Worm (Caenorhabditis elegans) whole organism, mixed stage, embryonic: ENCODE results near the gene nspb-7.

Experiments used
- bed-3 ChIP-seq: fragments of 200-800 bp; sonication (Bioruptor generic); optimal IDR thresholded peaks from 3 replicates; lab custom pipeline; 2018; ENCODE audit warnings: mild to moderate bottlenecking, missing genetic modification characterization, moderate library complexity, missing compliant biosample characterization
- blmp-1 ChIP-seq: fragments of 150-350 bp; optimal IDR thresholded peaks from 2 replicates; lab custom pipeline; 2014; ENCODE audit warnings: missing biosample characterization, missing genetic modification characterization
- ceh-39 ChIP-seq: fragments of 150-350 bp; optimal IDR thresholded peaks from 2 replicates; lab custom pipeline; 2014; ENCODE audit warnings: missing biosample characterization, missing genetic modification characterization
- ceh-43 ChIP-seq: fragments of 200-800 bp; sonication (Bioruptor generic); optimal IDR thresholded peaks from 2 replicates; lab custom pipeline; 2018; ENCODE audit warnings: mild to moderate bottlenecking, missing genetic modification characterization, moderate library complexity, missing compliant biosample characterization
- ceh-83 ChIP-seq: fragments of 200-800 bp; sonication (Bioruptor generic); optimal IDR thresholded peaks from 2 replicates; lab custom pipeline; 2018; ENCODE audit warnings: mild to moderate bottlenecking, missing genetic modification characterization, missing compliant biosample characterization
- ces-1 ChIP-seq: fragments of 150-350 bp; optimal IDR thresholded peaks from 2 replicates; lab custom pipeline; 2014; ENCODE audit warnings: missing biosample characterization, missing genetic modification reagents, missing genetic modification characterization
- cnd-1 ChIP-seq: fragments of 200-800 bp; sonication (Bioruptor generic); optimal IDR thresholded peaks from 2 replicates; lab custom pipeline; 2018; ENCODE audit warnings: mild to moderate bottlenecking, missing genetic modification characterization, missing compliant biosample characterization
- drap-1 ChIP-seq: fragments of 200-800 bp; sonication (Bioruptor generic); optimal IDR thresholded peaks from 3 replicates; lab custom pipeline; 2018; ENCODE audit warnings: mild to moderate bottlenecking, missing genetic modification characterization, missing compliant biosample characterization
- flh-1 ChIP-seq: fragments of 200-800 bp; sonication (Bioruptor generic); optimal IDR thresholded peaks from 2 replicates; lab custom pipeline; 2018; ENCODE audit warnings: mild to moderate bottlenecking, missing genetic modification characterization, moderate library complexity, missing compliant biosample characterization
- lin-13 ChIP-seq: fragments of 150-350 bp; optimal IDR thresholded peaks from 2 replicates; lab custom pipeline; 2014; ENCODE audit warnings: missing biosample characterization, missing genetic modification characterization
- lsy-2 ChIP-seq: fragments of 150-350 bp; optimal IDR thresholded peaks from 2 replicates; lab custom pipeline; 2014; ENCODE audit warnings: missing biosample characterization, missing genetic modification characterization
- mab-5 ChIP-seq: fragments of 150-350 bp; optimal IDR thresholded peaks from 2 replicates; lab custom pipeline; 2014; ENCODE audit warnings: missing biosample characterization, missing genetic modification characterization
- mls-2 ChIP-seq: sonication (generic microtip); optimal IDR thresholded peaks from 2 replicates; lab custom pipeline; 2016; ENCODE audit warnings: mild to moderate bottlenecking, missing genetic modification characterization, moderate library complexity, missing compliant biosample characterization
- nhr-12 ChIP-seq: fragments of 150-350 bp; optimal IDR thresholded peaks from 2 replicates; lab custom pipeline; 2014; ENCODE audit warnings: missing biosample characterization, missing genetic modification characterization
- nhr-2 ChIP-seq: fragments of 150-350 bp; optimal IDR thresholded peaks from 2 replicates; lab custom pipeline; 2014; ENCODE audit warnings: missing biosample characterization, missing genetic modification characterization
- nhr-237 ChIP-seq: fragments of 150-350 bp; optimal IDR thresholded peaks from 2 replicates; lab custom pipeline; 2014; ENCODE audit warnings: missing biosample characterization, missing genetic modification characterization
- nhr-28 ChIP-seq: fragments of 150-350 bp; optimal IDR thresholded peaks from 2 replicates; lab custom pipeline; 2014; ENCODE audit warnings: missing biosample characterization, missing genetic modification characterization
- nhr-76 ChIP-seq: sonication (generic microtip); optimal IDR thresholded peaks from 2 replicates; lab custom pipeline; 2017; ENCODE audit warnings: missing biosample characterization, missing genetic modification characterization
- pha-4 ChIP-seq: fragments of 150-350 bp; optimal IDR thresholded peaks from 2 replicates; lab custom pipeline; 2018; ENCODE audit warnings: missing biosample characterization, missing genetic modification reagents, missing genetic modification characterization
- sem-2 ChIP-seq: fragments of 200-800 bp; sonication (Bioruptor generic); optimal IDR thresholded peaks from 2 replicates; lab custom pipeline; 2018; ENCODE audit warnings: mild to moderate bottlenecking, missing genetic modification characterization, missing compliant biosample characterization
- sptf-1 ChIP-seq: sonication (generic microtip); optimal IDR thresholded peaks from 2 replicates; lab custom pipeline; 2017; ENCODE audit warnings: mild to moderate bottlenecking, missing genetic modification characterization, moderate library complexity, missing compliant biosample characterization
- tbx-8 ChIP-seq: fragments of 200-800 bp; sonication (Bioruptor generic); optimal IDR thresholded peaks from 2 replicates; lab custom pipeline; 2018; ENCODE audit warnings: mild to moderate bottlenecking, missing genetic modification characterization, moderate library complexity, missing compliant biosample characterization
- unc-120 ChIP-seq: sonication (generic microtip); optimal IDR thresholded peaks from 2 replicates; lab custom pipeline; 2017; ENCODE audit warnings: missing genetic modification characterization, missing compliant biosample characterization; ENCODE audit not compliant: poor library complexity, severe bottlenecking
- unc-62 ChIP-seq: fragments of 150-350 bp; optimal IDR thresholded peaks from 2 replicates; lab custom pipeline; 2014; ENCODE audit warnings: missing biosample characterization, missing genetic modification reagents, missing genetic modification characterization
- zip-8 ChIP-seq: fragments of 150-350 bp; optimal IDR thresholded peaks from 2 replicates; lab custom pipeline; 2014; ENCODE audit warnings: missing biosample characterization, missing genetic modification characterization
- ztf-11 ChIP-seq: fragments of 150-350 bp; optimal IDR thresholded peaks from 2 replicates; lab custom pipeline; 2014; ENCODE audit warnings: missing biosample characterization, missing genetic modification characterization

Gene nspb-7

ce11 chrII:14570541-14571160, 7.5 kb upstream of the nspb-7 start:
- TF ChIP-seq drap-1 (no peak), tbx-8 (no peak), ceh-83 (GFP tag; lab: Kevin White, UChicago) (no peak)

ce11 chrII:14573315-14573714, 4.8 kb upstream of the nspb-7 start, which contains the start of gene madf-5:
madf-5 (plus strand) TSS chrII:14573615.
- TF ChIP-seq zip-8 (tag; lab: Kevin White, UChicago) = no peak
- TF ChIP-seq nhr-2 (tag; lab: Kevin White, UChicago) = no peak
- no peak for TF ChIP-seq blmp-1 (tag; lab: Kevin White, UChicago)
- TF ChIP-seq ztf-11 = no peak
- no peak for TF ChIP-seq tbx-8
- TF ChIP-seq ceh-43 = no peak
- no peak for TF ChIP-seq flh-1
- no peak for TF ChIP-seq nhr-237 (tag; lab: Kevin White, UChicago)
- no peak for TF ChIP-seq mab-5
- TF ChIP-seq drap-1 = no peak
- TF ChIP-seq nhr-12 = no peak

- TF ChIP-seq unc-62 (GFP tag; lab: Kevin White, UChicago) (no peak), ceh-43 (no peak), nhr-237 (tag; lab: Kevin White, UChicago) (no peak), mls-2 (tag; lab: Kevin White, UChicago) (no peak), flh-1 (no peak), nhr-2 (tag; lab: Kevin White, UChicago) (no peak), tbx-8 (no peak), unc-120 (no peak), lin-13 (tag; lab: Kevin White, UChicago) (no peak), nhr-76 (tag; lab: Kevin White, UChicago) (no peak), ceh-39 (tag; lab: Kevin White, UChicago) (no peak)
Observed at ce11 chrII:14574790-14575189, 3.3 kb upstream of the nspb-7 start.

ce11 chrII:14576429-14576828, 1.7 kb upstream of the nspb-7 start, which contains the start of gene C01G12.13:
C01G12.13 (plus strand) TSS chrII:14576729.
- no peak for TF ChIP-seq bed-3 (GFP tag; lab: Kevin White, UChicago)
- TF ChIP-seq lsy-2 (tag; lab: Kevin White, UChicago) = no peak
- TF ChIP-seq tbx-8 = no peak
- TF ChIP-seq lin-13 (tag; lab: Kevin White, UChicago) = no peak
- TF ChIP-seq nhr-12 = no peak
- TF ChIP-seq drap-1 = no peak
- no peak for TF ChIP-seq pha-4 (tag; lab: Kevin White, UChicago)
- no peak for TF ChIP-seq unc-62 (GFP tag; lab: Kevin White, UChicago)
- no peak for TF ChIP-seq mab-5
- no peak for TF ChIP-seq nhr-28 (tag; lab: Kevin White, UChicago)
- TF ChIP-seq ceh-39 (tag; lab: Kevin White, UChicago) = no peak
- TF ChIP-seq mls-2 (tag; lab: Kevin White, UChicago) = no peak
- no peak for TF ChIP-seq nhr-76 (tag; lab: Kevin White, UChicago)
- no peak for TF ChIP-seq nhr-237 (tag; lab: Kevin White, UChicago)
- no peak for TF ChIP-seq sem-2 (GFP tag; lab: Kevin White, UChicago)
- no peak for TF ChIP-seq ceh-43
- TF ChIP-seq ces-1 (GFP tag; lab: Kevin White, UChicago) = no peak
- no peak for TF ChIP-seq flh-1

- TF ChIP-seq lsy-2 (tag; lab: Kevin White, UChicago) = no peak
Observed at ce11 chrII:14578716-14579115, 603 bp downstream of the nspb-7 start, which contains the start of gene C01G12.9. C01G12.9 (plus strand) TSS chrII:14579016.

ce11 chrII:14580549-14580948, 2.4 kb downstream of the nspb-7 start, which contains the start of the genes nspb-8 and nspb-9:
nspb-8 (minus strand) TSS chrII:14580649.
nspb-9 (plus strand) TSS chrII:14580859.
- TF ChIP-seq ceh-83 (GFP tag; lab: Kevin White, UChicago) (no peak), sptf-1 (tag; lab: Kevin White, UChicago) (no peak), ztf-11 (no peak), bed-3 (GFP tag; lab: Kevin White, UChicago) (no peak), nhr-2 (tag; lab: Kevin White, UChicago) (no peak), drap-1 (no peak), ces-1 (GFP tag; lab: Kevin White, UChicago) (no peak), nhr-28 (tag; lab: Kevin White, UChicago) (no peak), cnd-1 (tag; lab: Kevin White, UChicago) (no peak), sem-2 (GFP tag; lab: Kevin White, UChicago) (no peak)

- no peak for TF ChIP-seq bed-3 (GFP tag; lab: Kevin White, UChicago)
- TF ChIP-seq nhr-76 (tag; lab: Kevin White, UChicago) = no peak
- TF ChIP-seq ceh-83 (GFP tag; lab: Kevin White, UChicago) = no peak
- no peak for TF ChIP-seq nhr-28 (tag; lab: Kevin White, UChicago)
- TF ChIP-seq mls-2 (tag; lab: Kevin White, UChicago) = no peak
Observed at ce11 chrII:14582206-14582605, 4.1 kb downstream of the nspb-7 start, which contains the start of gene C01G12.3. C01G12.3 (minus strand) TSS chrII:14582306.
